Worm (Caenorhabditis elegans) whole organism, L1 larva: ENCODE measurements around the gene srh-192.

Experiments used
- C16A3.4 ChIP-seq: fragments of 150-350 bp; optimal IDR thresholded peaks from 2 replicates; lab custom pipeline; 2014; ENCODE audit warnings: missing biosample characterization, missing genetic modification characterization
- F16B12.6 ChIP-seq: fragments of 150-350 bp; optimal IDR thresholded peaks from 2 replicates; lab custom pipeline; 2014; ENCODE audit warnings: missing biosample characterization, missing genetic modification characterization
- aha-1 ChIP-seq: fragments of 150-350 bp; optimal IDR thresholded peaks from 2 replicates; lab custom pipeline; 2014; ENCODE audit warnings: missing biosample characterization, missing genetic modification characterization
- ama-1 ChIP-seq: fragments of 150-350 bp; optimal IDR thresholded peaks from 2 replicates; lab custom pipeline; 2014
- ceh-63 ChIP-seq: fragments of 200-800 bp; sonication (Bioruptor generic); optimal IDR thresholded peaks from 2 replicates; lab custom pipeline; 2018; ENCODE audit warnings: mild to moderate bottlenecking, missing genetic modification characterization, missing compliant biosample characterization
- ceh-8 ChIP-seq: fragments of 200-800 bp; sonication (Bioruptor generic); optimal IDR thresholded peaks from 2 replicates; lab custom pipeline; 2018; ENCODE audit warnings: mild to moderate bottlenecking, missing genetic modification characterization, moderate library complexity, missing compliant biosample characterization
- ceh-82 ChIP-seq, 3 experiments: fragments of 150-350 bp in 1 of 3; sonication (generic microtip) in 2 of 3; optimal IDR thresholded peaks; 2 replicates each; lab custom pipeline; 2014 to 2017; ENCODE audit warnings: missing biosample characterization in 3 of 3, missing genetic modification characterization in 3 of 3
- ceh-90 ChIP-seq: sonication (generic microtip); optimal IDR thresholded peaks from 2 replicates; lab custom pipeline; 2016; ENCODE audit warnings: missing genetic modification characterization, missing compliant biosample characterization
- ces-1 ChIP-seq: fragments of 150-350 bp; optimal IDR thresholded peaks from 2 replicates; lab custom pipeline; 2014; ENCODE audit warnings: missing biosample characterization, missing genetic modification reagents, missing genetic modification characterization
- dpl-1 ChIP-seq, 3 experiments: fragments of 150-350 bp in 2 of 3; sonication (generic microtip) in 1 of 3; optimal IDR thresholded peaks; 2 replicates each; lab custom pipeline; 2014 to 2017; ENCODE audit warnings: missing biosample characterization in 3 of 3, missing genetic modification characterization in 3 of 3, missing genetic modification reagents in 3 of 3
- dsc-1 ChIP-seq: sonication (generic microtip); optimal IDR thresholded peaks from 2 replicates; lab custom pipeline; 2016; ENCODE audit warnings: mild to moderate bottlenecking, missing genetic modification characterization, missing compliant biosample characterization
- efl-3 ChIP-seq: fragments of 200-800 bp; sonication (Bioruptor generic); optimal IDR thresholded peaks from 2 replicates; lab custom pipeline; 2018; ENCODE audit warnings: mild to moderate bottlenecking, missing genetic modification characterization, missing compliant biosample characterization
- egl-13 ChIP-seq: sonication (generic microtip); optimal IDR thresholded peaks from 2 replicates; lab custom pipeline; 2016; ENCODE audit warnings: missing genotype, missing genetic modification reagents, missing genetic modification characterization, missing compliant biosample characterization
- egl-27 ChIP-seq, 2 experiments: fragments of 150-350 bp in 1 of 2; sonication (generic microtip); optimal IDR thresholded peaks; 3 replicates each; lab custom pipeline; 2017 to 2018; ENCODE audit warnings: missing biosample characterization in 2 of 2, missing genetic modification characterization in 2 of 2, missing genetic modification reagents in 2 of 2
- elt-2 ChIP-seq: sonication (generic microtip); optimal IDR thresholded peaks from 2 replicates; lab custom pipeline; 2016; ENCODE audit warnings: missing genetic modification characterization, mild to moderate bottlenecking, inconsistent platforms, missing compliant biosample characterization, missing genetic modification reagents
- elt-3 ChIP-seq, 6 experiments: fragments of 150-350 bp in 1 of 6; sonication (generic microtip); optimal IDR thresholded peaks; 2 replicates each; lab custom pipeline; 2017 to 2018; ENCODE audit warnings: missing biosample characterization in 6 of 6, missing genetic modification characterization in 6 of 6, inconsistent platforms in 1 of 6
- ets-5 ChIP-seq: fragments of 200-800 bp; sonication (Bioruptor generic); IDR thresholded peaks from 2 replicates; pipeline ENCODE4 v1.3.6; 2022; ENCODE audit warnings: missing genetic modification characterization, missing compliant biosample characterization
- fkh-10 ChIP-seq: sonication (generic microtip); optimal IDR thresholded peaks from 2 replicates; lab custom pipeline; 2017; ENCODE audit warnings: missing biosample characterization, missing genetic modification reagents, missing genetic modification characterization
- fos-1 ChIP-seq: fragments of 150-350 bp; optimal IDR thresholded peaks from 2 replicates; lab custom pipeline; 2014; ENCODE audit warnings: missing biosample characterization, missing genetic modification characterization
- grh-1 ChIP-seq: fragments of 200-800 bp; sonication (Bioruptor generic); IDR thresholded peaks from 2 replicates; pipeline ENCODE4 v1.3.6; 2022; ENCODE audit warnings: missing genetic modification reagents, missing genetic modification characterization, missing compliant biosample characterization
- hlh-17 ChIP-seq: fragments of 200-800 bp; sonication (Bioruptor generic); optimal IDR thresholded peaks from 2 replicates; lab custom pipeline; 2018; ENCODE audit warnings: missing genetic modification characterization, mild to moderate bottlenecking, missing compliant biosample characterization, moderate library complexity, borderline replicate concordance
- irx-1 ChIP-seq: sonication (generic microtip); optimal IDR thresholded peaks from 2 replicates; lab custom pipeline; 2016; ENCODE audit warnings: missing genetic modification characterization, missing compliant biosample characterization
- lin-13 ChIP-seq: fragments of 150-350 bp; optimal IDR thresholded peaks from 2 replicates; lab custom pipeline; 2014; ENCODE audit warnings: missing biosample characterization, missing genetic modification reagents, missing genetic modification characterization
- lin-15B ChIP-seq: fragments of 150-350 bp; sonication (generic microtip); optimal IDR thresholded peaks from 3 replicates; lab custom pipeline; 2014; ENCODE audit warnings: missing biosample characterization, missing genetic modification characterization
- lin-35 ChIP-seq, 2 experiments: fragments of 150-350 bp; optimal IDR thresholded peaks; 2 replicates each; lab custom pipeline; 2014; ENCODE audit warnings: missing biosample characterization in 2 of 2, missing genetic modification characterization in 2 of 2, missing genetic modification reagents in 2 of 2
- lir-3 ChIP-seq: sonication (generic microtip); optimal IDR thresholded peaks from 2 replicates; lab custom pipeline; 2016; ENCODE audit warnings: mild to moderate bottlenecking, missing genetic modification characterization, moderate library complexity, missing compliant biosample characterization; ENCODE audit not compliant: poor library complexity
- lsy-2 ChIP-seq, 2 experiments: fragments of 150-350 bp; optimal IDR thresholded peaks; 2 replicates each; lab custom pipeline; 2014; ENCODE audit warnings: missing biosample characterization in 2 of 2, missing genetic modification characterization in 2 of 2
- mab-9 ChIP-seq: fragments of 200-800 bp; sonication (Bioruptor generic); IDR thresholded peaks from 2 replicates; pipeline ENCODE4 v1.3.6; 2022; ENCODE audit warnings: missing genetic modification reagents, missing genetic modification characterization, missing compliant biosample characterization
- mdl-1 ChIP-seq, 2 experiments: fragments of 150-350 bp; optimal IDR thresholded peaks; 2 replicates each; lab custom pipeline; 2014 to 2017; ENCODE audit warnings: missing biosample characterization in 2 of 2, missing genetic modification characterization in 2 of 2, inconsistent platforms in 1 of 2
- mef-2 ChIP-seq: fragments of 150-350 bp; optimal IDR thresholded peaks from 2 replicates; lab custom pipeline; 2014; ENCODE audit warnings: missing biosample characterization, missing genetic modification characterization
- nhr-11 ChIP-seq: fragments of 150-350 bp; optimal IDR thresholded peaks from 2 replicates; lab custom pipeline; 2014; ENCODE audit warnings: missing biosample characterization, missing genetic modification characterization
- nhr-12 ChIP-seq: sonication (generic microtip); optimal IDR thresholded peaks from 2 replicates; lab custom pipeline; 2017; ENCODE audit warnings: missing biosample characterization, missing genetic modification characterization
- nhr-19 ChIP-seq: fragments of 200-800 bp; sonication (Bioruptor generic); conservative IDR thresholded peaks from 2 replicates; pipeline ENCODE4 v1.3.6; 2022; ENCODE audit warnings: missing genetic modification characterization, missing compliant biosample characterization
- nhr-20 ChIP-seq: sonication (generic microtip); optimal IDR thresholded peaks from 2 replicates; lab custom pipeline; 2016; ENCODE audit warnings: mild to moderate bottlenecking, missing genetic modification characterization, missing compliant biosample characterization
- nhr-237 ChIP-seq: fragments of 150-350 bp; optimal IDR thresholded peaks from 2 replicates; lab custom pipeline; 2014; ENCODE audit warnings: missing biosample characterization, missing genetic modification characterization
- nhr-47 ChIP-seq: sonication (generic microtip); optimal IDR thresholded peaks from 2 replicates; lab custom pipeline; 2016; ENCODE audit warnings: mild to moderate bottlenecking, missing genetic modification characterization, moderate library complexity, missing compliant biosample characterization
- nhr-77 ChIP-seq: fragments of 150-350 bp; optimal IDR thresholded peaks from 2 replicates; lab custom pipeline; 2014; ENCODE audit warnings: missing biosample characterization, missing genetic modification characterization
- nhr-84 ChIP-seq: sonication (generic microtip); optimal IDR thresholded peaks from 2 replicates; lab custom pipeline; 2017; ENCODE audit warnings: missing biosample characterization, missing genetic modification characterization
- nhr-90 ChIP-seq: sonication (generic microtip); optimal IDR thresholded peaks from 2 replicates; lab custom pipeline; 2016; ENCODE audit warnings: mild to moderate bottlenecking, missing genetic modification characterization, missing compliant biosample characterization; ENCODE audit not compliant: poor library complexity
- pax-3 ChIP-seq: fragments of 200-800 bp; sonication (Bioruptor generic); optimal IDR thresholded peaks from 2 replicates; lab custom pipeline; 2018; ENCODE audit warnings: mild to moderate bottlenecking, missing genetic modification characterization, moderate library complexity, missing compliant biosample characterization
- pqm-1 ChIP-seq: sonication (generic microtip); optimal IDR thresholded peaks from 3 replicates; lab custom pipeline; 2017; ENCODE audit warnings: missing biosample characterization, missing genetic modification characterization
- rnt-1 ChIP-seq: sonication (generic microtip); optimal IDR thresholded peaks from 2 replicates; lab custom pipeline; 2016; ENCODE audit warnings: mild to moderate bottlenecking, missing genetic modification characterization, moderate library complexity, missing compliant biosample characterization
- skn-1 ChIP-seq: fragments of 150-350 bp; optimal IDR thresholded peaks from 2 replicates; lab custom pipeline; 2014; ENCODE audit warnings: missing biosample characterization, missing genetic modification characterization
- snu-23 ChIP-seq: sonication (generic microtip); optimal IDR thresholded peaks from 2 replicates; lab custom pipeline; 2016; ENCODE audit warnings: missing genetic modification characterization, missing compliant biosample characterization
- tbx-2 ChIP-seq: sonication (generic microtip); optimal IDR thresholded peaks from 2 replicates; lab custom pipeline; 2016; ENCODE audit warnings: missing genetic modification characterization, missing compliant biosample characterization
- tlp-1 ChIP-seq: fragments of 150-350 bp; optimal IDR thresholded peaks from 2 replicates; lab custom pipeline; 2014; ENCODE audit warnings: missing biosample characterization, missing genetic modification characterization
- unc-130 ChIP-seq: fragments of 150-350 bp; optimal IDR thresholded peaks from 2 replicates; lab custom pipeline; 2017; ENCODE audit warnings: missing biosample characterization, missing genetic modification characterization, inconsistent platforms
- unc-30 ChIP-seq: sonication (generic microtip); optimal IDR thresholded peaks from 2 replicates; lab custom pipeline; 2017; ENCODE audit warnings: missing biosample characterization, missing genetic modification characterization
- unc-62 ChIP-seq: fragments of 150-350 bp; optimal IDR thresholded peaks from 2 replicates; lab custom pipeline; 2014; ENCODE audit warnings: missing biosample characterization, missing genetic modification reagents, missing genetic modification characterization
- unc-86 ChIP-seq: sonication (generic microtip); optimal IDR thresholded peaks from 2 replicates; lab custom pipeline; 2016; ENCODE audit warnings: missing genetic modification characterization, missing compliant biosample characterization
- vab-15 ChIP-seq: sonication (generic microtip); optimal IDR thresholded peaks from 2 replicates; lab custom pipeline; 2017; ENCODE audit warnings: missing genotype, mild to moderate bottlenecking, missing genetic modification characterization, missing compliant biosample characterization
- xbp-1 ChIP-seq: sonication (generic microtip); optimal IDR thresholded peaks from 2 replicates; lab custom pipeline; 2016; ENCODE audit warnings: missing genetic modification characterization, missing compliant biosample characterization
- zag-1 ChIP-seq: fragments of 150-350 bp; optimal IDR thresholded peaks from 2 replicates; lab custom pipeline; 2014; ENCODE audit warnings: missing biosample characterization, missing genetic modification characterization
- ztf-11 ChIP-seq, 2 experiments: sonication (generic microtip); optimal IDR thresholded peaks; 2 replicates each; lab custom pipeline; 2016 to 2017; ENCODE audit warnings: missing genetic modification characterization in 2 of 2, missing biosample characterization in 1 of 2, missing compliant biosample characterization in 1 of 2

srh-192 gene

DNA sequence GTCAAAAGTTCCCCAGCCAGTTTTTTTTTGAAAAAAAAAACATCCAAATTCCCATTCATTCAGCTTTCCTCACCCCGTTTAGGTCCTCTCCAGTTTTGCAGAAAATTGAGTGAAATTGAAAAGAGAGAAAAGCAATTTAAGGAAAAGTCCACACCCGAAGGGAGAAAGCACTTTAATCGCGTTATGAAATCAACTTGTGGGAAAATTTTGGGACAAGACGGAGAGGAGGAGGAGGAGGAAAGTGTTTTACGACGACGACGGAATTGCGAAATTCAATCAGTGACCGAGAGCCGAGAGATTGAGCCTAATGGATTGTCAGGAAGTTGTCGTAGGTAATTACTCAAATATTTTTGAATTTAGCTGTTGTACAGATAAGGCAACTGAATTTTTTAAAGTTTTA is 42.4 kb upstream of the srh-192 start:
- TF ChIP-seq elt-3 (tag; optimal IDR thresholded peaks at IDR 0.05; lab: Kevin White, UChicago), result no peak
- peak; percentile 64 for TF ChIP-seq tbx-2 (tag; lab: Kevin White, UChicago)
- TF ChIP-seq unc-30, result no peak
- no peak for TF ChIP-seq F16B12.6
- TF ChIP-seq dsc-1 (tag; lab: Kevin White, UChicago), result no peak
- no peak for TF ChIP-seq hlh-17 (GFP tag; lab: Kevin White, UChicago)
- no peak for TF ChIP-seq ztf-11 (tag; optimal IDR thresholded peaks at IDR 0.05; lab: Kevin White, UChicago)
- no peak for TF ChIP-seq pqm-1 (tag; lab: Kevin White, UChicago)
- no peak for TF ChIP-seq ceh-63 (GFP tag; lab: Kevin White, UChicago)
- TF ChIP-seq mab-9 (GFP tag; lab: Robert Waterston, UW), result no peak
- TF ChIP-seq skn-1 (tag; lab: Kevin White, UChicago), result peak; percentile 38
- TF ChIP-seq nhr-12, result no peak
- no peak for TF ChIP-seq ceh-90 (tag; lab: Kevin White, UChicago)
- TF ChIP-seq nhr-84 (tag; lab: Kevin White, UChicago), result no peak
- no peak for TF ChIP-seq unc-130 (tag; lab: Kevin White, UChicago)
- no peak for TF ChIP-seq vab-15
- TF ChIP-seq efl-3 (GFP tag; lab: Kevin White, UChicago), result no peak
- TF ChIP-seq nhr-20 (tag; lab: Kevin White, UChicago), result no peak
- no peak for TF ChIP-seq fkh-10 (GFP tag; lab: Kevin White, UChicago)
- no peak for TF ChIP-seq unc-86
- TF ChIP-seq tlp-1 (tag; lab: Kevin White, UChicago), result no peak
- no peak for TF ChIP-seq grh-1
- no peak for TF ChIP-seq ets-5 (GFP tag; lab: Robert Waterston, UW)
- no peak for TF ChIP-seq nhr-19
- TF ChIP-seq dpl-1 (GFP tag; optimal IDR thresholded peaks at IDR 0.05; lab: Kevin White, UChicago), result no peak
- no peak for TF ChIP-seq nhr-90 (tag; lab: Kevin White, UChicago)
- TF ChIP-seq lir-3 (tag; lab: Kevin White, UChicago), result no peak
- TF ChIP-seq nhr-237 (tag; lab: Kevin White, UChicago), result no peak
- no peak for TF ChIP-seq egl-13 (tag; lab: Kevin White, UChicago)
- TF ChIP-seq fos-1 (tag; lab: Kevin White, UChicago), result no peak
- no peak for TF ChIP-seq mdl-1 (tag; optimal IDR thresholded peaks at IDR 0.05; lab: Kevin White, UChicago)
- peak; percentile 22 for TF ChIP-seq nhr-47 (tag; lab: Kevin White, UChicago)
- no peak for TF ChIP-seq nhr-77 (tag; lab: Kevin White, UChicago)
- TF ChIP-seq mef-2 (tag; lab: Kevin White, UChicago), result no peak
- no peak for TF ChIP-seq nhr-11 (tag; lab: Kevin White, UChicago)
- no peak for TF ChIP-seq lin-13 (GFP tag; lab: Kevin White, UChicago)
- peak; percentile 21 for TF ChIP-seq irx-1 (tag; lab: Kevin White, UChicago)
- no peak for TF ChIP-seq lin-35 (GFP tag; optimal IDR thresholded peaks at IDR 0.05; lab: Kevin White, UChicago)
- TF ChIP-seq pax-3 (tag; lab: Kevin White, UChicago), result no peak
- TF ChIP-seq ama-1, result no peak
- TF ChIP-seq lin-15B, result no peak
- peak in 2 of 3 experiments; percentile 15 to 56 for TF ChIP-seq ceh-82 (tag; optimal IDR thresholded peaks at IDR 0.05; lab: Kevin White, UChicago)
- TF ChIP-seq lsy-2 (tag; optimal IDR thresholded peaks at IDR 0.05; lab: Kevin White, UChicago), result peak in 1 of 2 experiments; percentile 36
- no peak for TF ChIP-seq C16A3.4 (tag; lab: Kevin White, UChicago)
- no peak for TF ChIP-seq unc-62 (GFP tag; lab: Kevin White, UChicago)
- no peak for TF ChIP-seq xbp-1 (tag; lab: Kevin White, UChicago)
- no peak for TF ChIP-seq elt-2 (tag; lab: Kevin White, UChicago)
- no peak for TF ChIP-seq snu-23 (GFP tag; lab: Kevin White, UChicago)
- TF ChIP-seq ceh-8, result peak; percentile 49
- no peak for TF ChIP-seq egl-27 (tag; optimal IDR thresholded peaks at IDR 0.05; lab: Kevin White, UChicago)
- TF ChIP-seq aha-1 (tag; lab: Kevin White, UChicago), result no peak
- TF ChIP-seq rnt-1 (tag; lab: Kevin White, UChicago), result peak; percentile 6
- TF ChIP-seq ces-1 (GFP tag; lab: Kevin White, UChicago), result peak; percentile 36
- TF ChIP-seq zag-1 (tag; lab: Kevin White, UChicago), result no peak
